Worm (Caenorhabditis elegans) whole organism, young adult: ENCODE results near the gene nas-21.

ENCODE experiments used
- B0336.3 ChIP-seq: fragments of 200-800 bp; sonication (Bioruptor generic); IDR thresholded peaks from 2 replicates; pipeline ENCODE4 v1.3.6; 2022; ENCODE audit warnings: missing genetic modification characterization, missing compliant biosample characterization
- F23B12.7 ChIP-seq: sonication (generic microtip); optimal IDR thresholded peaks from 2 replicates; lab custom pipeline; 2017; ENCODE audit warnings: missing genetic modification characterization, mild to moderate bottlenecking, missing compliant biosample characterization, antibody characterized with exemption, moderate library complexity; ENCODE audit not compliant: insufficient read depth
- F33H1.4 ChIP-seq: fragments of 200-800 bp; sonication (Bioruptor generic); IDR thresholded peaks from 2 replicates; pipeline ENCODE4 v1.3.6; 2022; ENCODE audit warnings: missing genetic modification reagents, missing genetic modification characterization, missing compliant biosample characterization
- F37B4.10 ChIP-seq: fragments of 200-800 bp; sonication (Bioruptor generic); IDR thresholded peaks from 2 replicates; pipeline ENCODE4 v1.3.6; 2022; ENCODE audit warnings: missing genetic modification characterization, missing compliant biosample characterization
- F39B2.1 ChIP-seq: fragments of 200-800 bp; sonication (Bioruptor generic); IDR thresholded peaks from 2 replicates; pipeline ENCODE4 v1.3.6; 2022; ENCODE audit warnings: missing genetic modification reagents, missing genetic modification characterization, missing compliant biosample characterization
- F52B5.7 ChIP-seq: sonication (generic microtip); optimal IDR thresholded peaks from 2 replicates; lab custom pipeline; 2016; ENCODE audit warnings: mild to moderate bottlenecking, missing genetic modification characterization, missing compliant biosample characterization
- F57A8.1 ChIP-seq: fragments of 200-800 bp; sonication (Bioruptor generic); optimal IDR thresholded peaks from 2 replicates; lab custom pipeline; 2018; ENCODE audit warnings: mild to moderate bottlenecking, missing genetic modification characterization, moderate library complexity, missing compliant biosample characterization
- Y95B8A.8 ChIP-seq: fragments of 200-800 bp; sonication (Bioruptor generic); IDR thresholded peaks from 2 replicates; pipeline ENCODE4 v1.3.6; 2022; ENCODE audit warnings: missing genetic modification reagents, missing genetic modification characterization, missing compliant biosample characterization
- ama-1 ChIP-seq, 3 experiments: fragments of 150-350 bp in 1 of 3; sonication (generic microtip) in 2 of 3; optimal IDR thresholded peaks; 2 replicates each; lab custom pipeline; 2014 to 2018; ENCODE audit warnings: missing biosample characterization in 2 of 3, missing genetic modification characterization in 2 of 3, missing genetic modification reagents in 2 of 3
- aptf-2 ChIP-seq: fragments of 200-800 bp; sonication (Bioruptor generic); conservative IDR thresholded peaks from 2 replicates; pipeline ENCODE4 v1.3.6; 2022; ENCODE audit warnings: missing genetic modification reagents, missing genetic modification characterization, missing compliant biosample characterization
- athp-1 ChIP-seq: sonication (generic microtip); optimal IDR thresholded peaks from 2 replicates; lab custom pipeline; 2017; ENCODE audit warnings: mild to moderate bottlenecking, missing genetic modification characterization, missing compliant biosample characterization
- cebp-2 ChIP-seq: fragments of 200-800 bp; sonication (Bioruptor generic); IDR thresholded peaks from 2 replicates; pipeline ENCODE4 v1.3.6; 2022; ENCODE audit warnings: missing genetic modification characterization, missing compliant biosample characterization
- ceh-100 ChIP-seq: fragments of 200-800 bp; sonication (Bioruptor generic); IDR thresholded peaks from 2 replicates; pipeline ENCODE4 v1.3.6; 2022; ENCODE audit warnings: missing genetic modification reagents, missing genetic modification characterization, missing compliant biosample characterization
- ceh-40 ChIP-seq: fragments of 200-800 bp; sonication (Bioruptor generic); IDR thresholded peaks from 2 replicates; pipeline ENCODE4 v1.3.6; 2022; ENCODE audit warnings: missing genetic modification characterization, missing compliant biosample characterization
- ceh-79 ChIP-seq: sonication (generic microtip); optimal IDR thresholded peaks from 2 replicates; lab custom pipeline; 2017; ENCODE audit warnings: mild to moderate bottlenecking, missing genetic modification characterization, missing compliant biosample characterization
- ceh-91 ChIP-seq: fragments of 200-800 bp; sonication (Bioruptor generic); IDR thresholded peaks from 2 replicates; pipeline ENCODE4 v1.3.6; 2022; ENCODE audit warnings: missing genetic modification reagents, missing genetic modification characterization, missing compliant biosample characterization
- die-1 ChIP-seq: sonication (generic microtip); optimal IDR thresholded peaks from 2 replicates; lab custom pipeline; 2016; ENCODE audit warnings: missing genotype, mild to moderate bottlenecking, missing genetic modification characterization, missing compliant biosample characterization
- egrh-3 ChIP-seq: fragments of 200-800 bp; sonication (Bioruptor generic); IDR thresholded peaks from 2 replicates; pipeline ENCODE4 v1.3.6; 2022; ENCODE audit warnings: missing genetic modification reagents, missing genetic modification characterization, missing compliant biosample characterization
- hsf-1 ChIP-seq: fragments of 200-800 bp; sonication (Bioruptor generic); IDR thresholded peaks from 2 replicates; pipeline ENCODE4 v1.3.6; 2022; ENCODE audit warnings: missing genetic modification reagents, missing genetic modification characterization, missing compliant biosample characterization
- lag-1 ChIP-seq: fragments of 200-800 bp; sonication (Bioruptor generic); IDR thresholded peaks from 2 replicates; pipeline ENCODE4 v1.3.6; 2022; ENCODE audit warnings: missing genetic modification reagents, missing genetic modification characterization, missing compliant biosample characterization
- let-607 ChIP-seq, 2 experiments: fragments of 200-800 bp in 1 of 2; sonication (Bioruptor generic) in 1 of 2; sonication (generic microtip) in 1 of 2; optimal IDR thresholded peaks; 2 replicates each; lab custom pipeline; 2016 to 2018; ENCODE audit warnings: mild to moderate bottlenecking in 2 of 2, missing compliant biosample characterization in 2 of 2, missing genetic modification characterization in 2 of 2, moderate library complexity in 2 of 2, missing genotype in 1 of 2
- lir-1 ChIP-seq: fragments of 200-800 bp; sonication (Bioruptor generic); conservative IDR thresholded peaks from 2 replicates; pipeline ENCODE4 v1.3.6; 2022; ENCODE audit warnings: missing genetic modification reagents, missing genetic modification characterization, missing compliant biosample characterization
- madf-10 ChIP-seq: sonication (generic microtip); optimal IDR thresholded peaks from 2 replicates; lab custom pipeline; 2016; ENCODE audit warnings: mild to moderate bottlenecking, missing genetic modification characterization, missing compliant biosample characterization
- madf-3 ChIP-seq: fragments of 200-800 bp; sonication (Bioruptor generic); IDR thresholded peaks from 2 replicates; pipeline ENCODE4 v1.3.6; 2022; ENCODE audit warnings: missing genetic modification reagents, missing genetic modification characterization, missing compliant biosample characterization
- mxl-1 ChIP-seq: sonication (generic microtip); optimal IDR thresholded peaks from 2 replicates; lab custom pipeline; 2016; ENCODE audit warnings: missing genetic modification characterization, missing compliant biosample characterization
- nfya-1 ChIP-seq: sonication (generic microtip); optimal IDR thresholded peaks from 2 replicates; lab custom pipeline; 2017; ENCODE audit warnings: antibody characterized with exemption, missing compliant biosample characterization, missing genetic modification characterization, borderline replicate concordance; ENCODE audit not compliant: insufficient read depth
- nfya-2 ChIP-seq: fragments of 200-800 bp; sonication (Bioruptor generic); IDR thresholded peaks from 2 replicates; pipeline ENCODE4 v1.3.6; 2022; ENCODE audit warnings: missing genetic modification reagents, missing genetic modification characterization, missing compliant biosample characterization
- nhr-120 ChIP-seq: fragments of 200-800 bp; sonication (Bioruptor generic); IDR thresholded peaks from 2 replicates; pipeline ENCODE4 v1.3.6; 2022; ENCODE audit warnings: missing genetic modification characterization, missing compliant biosample characterization
- nhr-179 ChIP-seq: sonication (generic microtip); optimal IDR thresholded peaks from 2 replicates; lab custom pipeline; 2016; ENCODE audit warnings: mild to moderate bottlenecking, missing genetic modification characterization, missing compliant biosample characterization
- pbrm-1 ChIP-seq: fragments of 200-800 bp; sonication (Bioruptor generic); IDR thresholded peaks from 2 replicates; pipeline ENCODE4 v1.3.6; 2022; ENCODE audit warnings: missing genetic modification reagents, missing genetic modification characterization, missing compliant biosample characterization
- repo-1 ChIP-seq: sonication (generic microtip); optimal IDR thresholded peaks from 2 replicates; lab custom pipeline; 2017; ENCODE audit warnings: mild to moderate bottlenecking, missing genetic modification characterization, missing compliant biosample characterization
- rpc-1 ChIP-seq, 2 experiments: fragments of 150-350 bp in 1 of 2; sonication (generic microtip) in 1 of 2; optimal IDR thresholded peaks; 2 replicates each; lab custom pipeline; 2014 to 2018; ENCODE audit warnings: missing biosample characterization in 1 of 2, missing genetic modification characterization in 1 of 2, missing genetic modification reagents in 1 of 2, missing genotype in 1 of 2
- snpc-1.3 ChIP-seq: sonication (generic microtip); optimal IDR thresholded peaks from 2 replicates; lab custom pipeline; 2017; ENCODE audit warnings: missing genetic modification characterization, mild to moderate bottlenecking, missing compliant biosample characterization, antibody characterized with exemption, moderate library complexity, missing genotype, missing genetic modification reagents; ENCODE audit not compliant: insufficient read depth
- sptf-2 ChIP-seq: fragments of 200-800 bp; sonication (Bioruptor generic); optimal IDR thresholded peaks from 2 replicates; lab custom pipeline; 2018; ENCODE audit warnings: mild to moderate bottlenecking, missing genetic modification characterization, missing compliant biosample characterization
- zfh-2 ChIP-seq: fragments of 200-800 bp; sonication (Bioruptor generic); conservative IDR thresholded peaks from 2 replicates; pipeline ENCODE4 v1.3.6; 2022; ENCODE audit warnings: missing genetic modification reagents, missing genetic modification characterization, missing compliant biosample characterization

The nas-21 gene

ce11 chrV:11445375-11445774 is 27.0 kb upstream of the nas-21 start:
- no peak for TF ChIP-seq let-607 (tag; optimal IDR thresholded peaks at IDR 0.05; lab: Kevin White, UChicago)
- no peak for TF ChIP-seq pbrm-1 (GFP tag; lab: Robert Waterston, UW)
- TF ChIP-seq ceh-40 (GFP tag; lab: Robert Waterston, UW): no peak
- TF ChIP-seq lir-1: no peak
- no peak for TF ChIP-seq nfya-2
- TF ChIP-seq ceh-91: no peak
- TF ChIP-seq F52B5.7 (tag; lab: Kevin White, UChicago): no peak
- no peak for TF ChIP-seq F33H1.4
- TF ChIP-seq snpc-1.3: no peak
- no peak for TF ChIP-seq rpc-1 (optimal IDR thresholded peaks at IDR 0.05; lab: Kevin White, UChicago)
- TF ChIP-seq rpc-1 (tag; optimal IDR thresholded peaks at IDR 0.05; lab: Kevin White, UChicago): no peak
- TF ChIP-seq sptf-2 (GFP tag; lab: Kevin White, UChicago): no peak
- TF ChIP-seq F39B2.1: no peak
- TF ChIP-seq repo-1: no peak
- no peak for TF ChIP-seq lag-1
- no peak for TF ChIP-seq B0336.3
- no peak for TF ChIP-seq die-1 (tag; lab: Kevin White, UChicago)
- no peak for TF ChIP-seq F23B12.7
- TF ChIP-seq mxl-1 (tag; lab: Kevin White, UChicago): no peak
- no peak for TF ChIP-seq madf-3 (GFP tag; lab: Robert Waterston, UW)
- no peak for TF ChIP-seq Y95B8A.8 (GFP tag; lab: Robert Waterston, UW)
- TF ChIP-seq F37B4.10 (GFP tag; lab: Robert Waterston, UW): no peak
- TF ChIP-seq madf-10 (tag; lab: Kevin White, UChicago): peak; percentile 33
- TF ChIP-seq cebp-2: 0 out of 2 replicates have a peak, but pooled peaks have one; percentile 37
- TF ChIP-seq zfh-2 (GFP tag; lab: Robert Waterston, UW): peak; percentile 82
- TF ChIP-seq athp-1 (tag; lab: Kevin White, UChicago): no peak
- TF ChIP-seq, all 124 proteins: peak for 3

- no peak for TF ChIP-seq F57A8.1 (GFP tag; lab: Kevin White, UChicago)
- TF ChIP-seq ceh-100 (GFP tag; lab: Robert Waterston, UW): no peak
- no peak for TF ChIP-seq ama-1 (optimal IDR thresholded peaks at IDR 0.05; lab: Kevin White, UChicago)
- TF ChIP-seq ama-1 (GFP tag; optimal IDR thresholded peaks at IDR 0.05; lab: Kevin White, UChicago): no peak
- no peak for TF ChIP-seq hsf-1 (GFP tag; lab: Robert Waterston, UW)
- TF ChIP-seq aptf-2: no peak
- no peak for TF ChIP-seq nfya-1 (tag; lab: Kevin White, UChicago)
- TF ChIP-seq, all 124 proteins: peak for 0
These were observed 26.1 kb upstream of the nas-21 start, which contains the start of gene mig-17 for ce11 chrV:11446297-11446696. Gene mig-17 (plus strand): TSS chrV:11446685.

- TF ChIP-seq egrh-3 (GFP tag; lab: Robert Waterston, UW) (peak; percentile 81), snpc-1.3 (no peak), zfh-2 (GFP tag; lab: Robert Waterston, UW) (peak; percentile 93), madf-3 (GFP tag; lab: Robert Waterston, UW) (no peak), nhr-120 (GFP tag; lab: Robert Waterston, UW) (no peak)
These were observed 23.0 kb upstream of the nas-21 start for ce11 chrV:11449404-11449803.

- TF ChIP-seq ceh-79 (tag; lab: Kevin White, UChicago) (no peak), nhr-179 (no peak), sptf-2 (GFP tag; lab: Kevin White, UChicago) (no peak), aptf-2 (no peak), F37B4.10 (GFP tag; lab: Robert Waterston, UW) (no peak)
- TF ChIP-seq, all 124 proteins: peak for 0
These were observed 22.1 kb upstream of the nas-21 start, which contains the start of gene col-156 for ce11 chrV:11450257-11450656. Gene col-156 (minus strand): TSS chrV:11450357.
